Fruit fly (Drosophila melanogaster) whole organism, embryonic: Measurements from ENCODE around the gene alien.

Experiments used
- ATbp ChIP-seq: fragments of 200-800 bp; sonication (Bioruptor generic); optimal IDR thresholded peaks from 2 replicates; lab custom pipeline; 2017; ENCODE audit warnings: missing biosample characterization, mild to moderate bottlenecking, missing genetic modification characterization, missing genetic modification reagents
- Awh ChIP-seq: fragments of 200-800 bp; sonication (Bioruptor generic); IDR thresholded peaks from 2 replicates; pipeline ENCODE4, ENCODE4 v1.3.6; 2022; ENCODE audit warnings: missing biosample characterization, missing genetic modification characterization
- Bgb ChIP-seq: fragments of 200-800 bp; sonication (Bioruptor generic); IDR thresholded peaks from 2 replicates; pipeline ENCODE4 v1.3.6; 2022; ENCODE audit warnings: missing biosample characterization, missing genetic modification characterization; ENCODE audit not compliant: partially characterized antibody
- BtbVII ChIP-seq: fragments of 200-800 bp; sonication (Bioruptor generic); optimal IDR thresholded peaks from 3 replicates; lab custom pipeline; 2017; ENCODE audit warnings: missing biosample characterization, mild to moderate bottlenecking, missing genetic modification characterization
- CG12299 ChIP-seq: fragments of 200-800 bp; sonication (Bioruptor generic); optimal IDR thresholded peaks from 2 replicates; lab custom pipeline; 2018; ENCODE audit warnings: missing biosample characterization, mild to moderate bottlenecking, missing genetic modification characterization
- CG13775 ChIP-seq: fragments of 200-800 bp; sonication (Bioruptor generic); optimal IDR thresholded peaks from 3 replicates; lab custom pipeline; 2017; ENCODE audit warnings: missing biosample characterization, mild to moderate bottlenecking, missing genetic modification characterization
- CG13894 ChIP-seq: fragments of 200-800 bp; sonication (Bioruptor generic); optimal IDR thresholded peaks from 3 replicates; lab custom pipeline; 2018; ENCODE audit warnings: missing biosample characterization, mild to moderate bottlenecking, missing genetic modification characterization, moderate library complexity
- CG16813 ChIP-seq: fragments of 200-800 bp; sonication (Bioruptor generic); IDR thresholded peaks from 3 replicates; pipeline ENCODE4 v1.3.6; 2022; ENCODE audit warnings: missing biosample characterization, missing genetic modification characterization; ENCODE audit not compliant: partially characterized antibody
- CG17359 ChIP-seq: fragments of 200-800 bp; sonication (Bioruptor generic); optimal IDR thresholded peaks from 3 replicates; lab custom pipeline; 2018; ENCODE audit warnings: missing biosample characterization, mild to moderate bottlenecking, missing genetic modification characterization, moderate library complexity
- CG17829 ChIP-seq: fragments of 200-800 bp; optimal IDR thresholded peaks from 2 replicates; lab custom pipeline; 2019; ENCODE audit warnings: missing biosample characterization, mild to moderate bottlenecking, missing genetic modification characterization, moderate library complexity
- CG1792 ChIP-seq: fragments of 200-800 bp; sonication (Bioruptor generic); optimal IDR thresholded peaks from 2 replicates; lab custom pipeline; 2016; ENCODE audit warnings: missing biosample characterization, missing genetic modification characterization
- CG31388 ChIP-seq: fragments of 200-800 bp; sonication (Bioruptor generic); optimal IDR thresholded peaks from 2 replicates; lab custom pipeline; 2016; ENCODE audit warnings: missing biosample characterization, missing genetic modification characterization
- CG32532 ChIP-seq: fragments of 200-800 bp; sonication (Bioruptor generic); IDR thresholded peaks from 2 replicates; pipeline ENCODE4 v1.3.6; 2022; ENCODE audit warnings: missing biosample characterization, missing genetic modification characterization
- CG4282 ChIP-seq: fragments of 200-800 bp; sonication (Bioruptor generic); optimal IDR thresholded peaks from 2 replicates; lab custom pipeline; 2016; ENCODE audit warnings: missing biosample characterization, missing genetic modification characterization
- CG6813 ChIP-seq: fragments of 200-800 bp; sonication (Bioruptor generic); optimal IDR thresholded peaks from 2 replicates; lab custom pipeline; 2017; ENCODE audit warnings: missing biosample characterization, missing genetic modification characterization, mild to moderate bottlenecking, moderate library complexity, missing genetic modification reagents
- CG7556 ChIP-seq: fragments of 200-800 bp; sonication (Bioruptor generic); optimal IDR thresholded peaks from 2 replicates; lab custom pipeline; 2017; ENCODE audit warnings: missing biosample characterization, mild to moderate bottlenecking, missing genetic modification characterization
- CG7928 ChIP-seq: fragments of 200-800 bp; sonication (Bioruptor generic); optimal IDR thresholded peaks from 2 replicates; lab custom pipeline; 2017; ENCODE audit warnings: missing biosample characterization, mild to moderate bottlenecking, missing genetic modification characterization
- Dip2 ChIP-seq: fragments of 200-800 bp; sonication (Bioruptor generic); IDR thresholded peaks from 2 replicates; pipeline ENCODE4 v1.3.6; 2022; ENCODE audit warnings: missing biosample characterization, missing genetic modification characterization
- Doc3 ChIP-seq: fragments of 200-800 bp; sonication (Bioruptor generic); IDR thresholded peaks from 3 replicates; pipeline ENCODE4 v1.3.6; 2022; ENCODE audit warnings: missing biosample characterization, missing genetic modification characterization; ENCODE audit not compliant: partially characterized antibody
- HLH54F ChIP-seq: fragments of 200-800 bp; sonication (Bioruptor generic); optimal IDR thresholded peaks from 3 replicates; lab custom pipeline; 2016; ENCODE audit warnings: missing biosample characterization, missing genetic modification characterization
- HmgD ChIP-seq: fragments of 200-800 bp; sonication (Bioruptor generic); optimal IDR thresholded peaks from 3 replicates; lab custom pipeline; 2016; ENCODE audit warnings: missing biosample characterization, missing genetic modification characterization
- HmgZ ChIP-seq: fragments of 200-800 bp; sonication (Bioruptor generic); optimal IDR thresholded peaks from 2 replicates; lab custom pipeline; 2018; ENCODE audit warnings: missing biosample characterization, mild to moderate bottlenecking, missing genetic modification characterization
- Opbp ChIP-seq: fragments of 200-800 bp; sonication (Bioruptor generic); IDR thresholded peaks from 3 replicates; pipeline ENCODE4 v1.3.6; 2022; ENCODE audit warnings: missing biosample characterization, missing genetic modification characterization; ENCODE audit not compliant: partially characterized antibody
- Scr ChIP-seq: fragments of 200-800 bp; sonication (Bioruptor generic); IDR thresholded peaks from 2 replicates; pipeline ENCODE4 v1.3.6; 2022; ENCODE audit warnings: missing biosample characterization, missing genetic modification characterization; ENCODE audit not compliant: partially characterized antibody
- Trl ChIP-seq, 3 experiments: fragments of >200 bp in 2 of 3; fragments of 200-800 bp in 1 of 3; sonication (Bioruptor generic) in 1 of 3; optimal IDR thresholded peaks; 2 replicates in 1 of 3; 3 replicates in 2 of 3; lab custom pipeline; 2016 to 2017; ENCODE audit warnings: missing biosample characterization in 1 of 3, missing genetic modification characterization in 1 of 3
- Xrp1 ChIP-seq: fragments of 200-800 bp; sonication (Bioruptor generic); IDR thresholded peaks from 2 replicates; pipeline ENCODE4 v1.3.6; 2022; ENCODE audit warnings: missing biosample characterization, missing genetic modification characterization
- ac ChIP-seq: fragments of 200-800 bp; sonication (Bioruptor generic); optimal IDR thresholded peaks from 3 replicates; lab custom pipeline; 2017; ENCODE audit warnings: missing biosample characterization, mild to moderate bottlenecking, missing genetic modification characterization
- al ChIP-seq: fragments of 200-800 bp; sonication (Bioruptor generic); IDR thresholded peaks from 2 replicates; pipeline ENCODE4 v1.3.6; 2022; ENCODE audit warnings: missing biosample characterization, missing genetic modification characterization
- amos ChIP-seq: fragments of 200-800 bp; sonication (Bioruptor generic); IDR thresholded peaks from 2 replicates; pipeline ENCODE4 v1.3.6; 2022; ENCODE audit warnings: missing biosample characterization, missing genetic modification characterization; ENCODE audit not compliant: partially characterized antibody
- aop ChIP-seq: fragments of 200-800 bp; sonication (Bioruptor generic); IDR thresholded peaks from 2 replicates; pipeline ENCODE4 v1.3.6; 2022; ENCODE audit warnings: missing biosample characterization, missing genetic modification characterization
- bcd ChIP-seq: fragments of 200-800 bp; sonication (Bioruptor generic); optimal IDR thresholded peaks from 2 replicates; lab custom pipeline; 2017; ENCODE audit warnings: missing biosample characterization, mild to moderate bottlenecking, missing genetic modification characterization
- bsh ChIP-seq, 2 experiments: fragments of 200-800 bp; sonication (Bioruptor generic); optimal IDR thresholded peaks; 2 replicates each; lab custom pipeline; 2017 to 2018; ENCODE audit warnings: mild to moderate bottlenecking in 2 of 2, missing biosample characterization in 2 of 2, missing genetic modification characterization in 2 of 2, moderate library complexity in 1 of 2
- caup ChIP-seq: fragments of 200-800 bp; sonication (Bioruptor generic); optimal IDR thresholded peaks from 3 replicates; lab custom pipeline; 2017; ENCODE audit warnings: missing biosample characterization, mild to moderate bottlenecking, missing genetic modification characterization, moderate library complexity; ENCODE audit not compliant: severe bottlenecking
- dpn ChIP-seq, 2 experiments: fragments of 200-800 bp; sonication (Bioruptor generic); optimal IDR thresholded peaks; 3 replicates each; lab custom pipeline; 2016; ENCODE audit warnings: missing biosample characterization in 2 of 2, missing genetic modification characterization in 2 of 2
- esg ChIP-seq: fragments of 200-800 bp; sonication (Bioruptor generic); conservative IDR thresholded peaks from 2 replicates; pipeline ENCODE4 v1.3.6; 2022; ENCODE audit warnings: missing biosample characterization, missing genetic modification characterization
- ewg ChIP-seq: fragments of 200-800 bp; sonication (Bioruptor generic); optimal IDR thresholded peaks from 3 replicates; lab custom pipeline; 2017; ENCODE audit warnings: mild to moderate bottlenecking, missing biosample characterization, missing genetic modification reagents, missing genetic modification characterization
- exex ChIP-seq: fragments of 200-800 bp; sonication (Bioruptor generic); optimal IDR thresholded peaks from 4 replicates; lab custom pipeline; 2018; ENCODE audit warnings: missing biosample characterization, mild to moderate bottlenecking, missing genetic modification characterization, moderate library complexity
- ham ChIP-seq: fragments of 200-800 bp; sonication (Bioruptor generic); IDR thresholded peaks from 2 replicates; pipeline ENCODE4 v1.3.6; 2022; ENCODE audit warnings: missing biosample characterization, missing genetic modification characterization
- luna ChIP-seq: fragments of 200-800 bp; sonication (Bioruptor generic); optimal IDR thresholded peaks from 2 replicates; lab custom pipeline; 2016; ENCODE audit warnings: missing biosample characterization, missing genetic modification characterization
- shn ChIP-seq: fragments of 200-800 bp; sonication (Bioruptor generic); optimal IDR thresholded peaks from 3 replicates; lab custom pipeline; 2016; ENCODE audit warnings: missing biosample characterization, missing genetic modification characterization
- sim ChIP-seq: fragments of 200-800 bp; sonication (Bioruptor generic); IDR thresholded peaks from 2 replicates; pipeline ENCODE4 v1.3.6; 2022; ENCODE audit warnings: missing biosample characterization, missing genetic modification characterization
- sisA ChIP-seq: fragments of 200-800 bp; sonication (Bioruptor generic); IDR thresholded peaks from 2 replicates; pipeline ENCODE4 v1.3.6; 2022; ENCODE audit warnings: missing biosample characterization, missing genetic modification characterization
- slou ChIP-seq: fragments of 200-800 bp; sonication (Bioruptor generic); optimal IDR thresholded peaks from 3 replicates; lab custom pipeline; 2016; ENCODE audit warnings: missing biosample characterization, missing genetic modification characterization
- sr ChIP-seq: fragments of 200-800 bp; sonication (Bioruptor generic); IDR thresholded peaks from 3 replicates; pipeline ENCODE4 v1.3.6; 2022; ENCODE audit warnings: missing biosample characterization, missing genetic modification characterization
- tap ChIP-seq: fragments of 200-800 bp; optimal IDR thresholded peaks from 3 replicates; lab custom pipeline; 2019; ENCODE audit warnings: missing biosample characterization, mild to moderate bottlenecking, missing genetic modification characterization, moderate library complexity
- tup ChIP-seq: fragments of 200-800 bp; sonication (Bioruptor generic); optimal IDR thresholded peaks from 2 replicates; lab custom pipeline; 2016; ENCODE audit warnings: missing biosample characterization, mild to moderate bottlenecking, missing genetic modification characterization, moderate library complexity
- twi ChIP-seq: fragments of 200-800 bp; optimal IDR thresholded peaks from 2 replicates; lab custom pipeline; 2019; ENCODE audit warnings: missing biosample characterization, mild to moderate bottlenecking, missing genetic modification characterization, moderate library complexity
- usp ChIP-seq: fragments of >200 bp; optimal IDR thresholded peaks from 2 replicates; lab custom pipeline; 2017; ENCODE audit warnings: missing biosample characterization, missing genetic modification characterization

Gene alien

DNA sequence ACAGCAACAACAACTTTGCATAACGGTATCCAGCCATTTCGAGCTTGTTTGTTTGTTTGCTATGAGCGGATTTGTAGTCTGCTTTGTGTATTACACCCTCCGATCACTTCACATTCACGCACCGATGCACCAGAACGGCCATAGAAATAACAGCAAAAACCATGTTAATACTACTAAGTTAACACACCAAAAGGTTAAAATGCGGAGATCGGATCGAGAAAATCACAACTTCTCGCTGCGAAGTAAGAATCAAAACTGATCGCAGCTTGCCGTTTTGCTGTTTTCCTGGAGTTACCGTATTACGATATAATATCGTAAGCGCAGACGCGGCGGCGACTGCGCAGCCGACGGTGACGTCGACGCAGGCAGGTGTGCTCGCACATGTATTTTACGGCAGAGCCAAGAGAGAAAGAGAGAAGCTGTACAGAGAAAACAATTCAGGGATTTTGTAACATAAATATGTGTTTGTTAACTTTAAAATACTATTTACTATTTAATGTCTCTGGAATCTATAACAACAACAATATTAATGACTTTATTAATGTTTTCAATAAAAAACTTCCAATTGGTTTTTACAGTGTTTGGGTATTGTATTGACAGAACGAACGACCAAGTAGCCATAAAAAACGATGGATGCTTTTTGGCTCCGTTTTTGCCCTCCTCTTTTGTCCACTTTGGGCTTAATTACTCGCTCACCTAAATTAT, 12.4 kb downstream of the alien start, which contains the start of gene CG13101 (continued):
- peak; percentile 59 for TF ChIP-seq CG7928 (GFP tag; lab: Kevin White, UChicago)
- peak; percentile 89 for TF ChIP-seq sisA (GFP tag; lab: Robert Waterston, UW)
- peak; percentile 56 to 62 for TF ChIP-seq Trl (optimal IDR thresholded peaks at IDR 0.05; lab: Kevin White, UChicago)
- TF ChIP-seq Trl (GFP tag; optimal IDR thresholded peaks at IDR 0.05; lab: Kevin White, UChicago) = peak; percentile 88
- peak; percentile 81 to 96 for TF ChIP-seq bsh (GFP tag; optimal IDR thresholded peaks at IDR 0.05; lab: Kevin White, UChicago)
- TF ChIP-seq sim (GFP tag; lab: Robert Waterston, UW) = peak; percentile 88
- TF ChIP-seq amos = no peak
- peak; percentile 3 for TF ChIP-seq shn (GFP tag; lab: Kevin White, UChicago)
- TF ChIP-seq CG16813 (GFP tag; lab: Robert Waterston, UW) = no peak
- TF ChIP-seq Awh = peak; percentile 95
- TF ChIP-seq CG32532 (GFP tag; lab: Robert Waterston, UW) = peak; percentile 97
- TF ChIP-seq tup (GFP tag; lab: Kevin White, UChicago) = peak; percentile 75
- peak; percentile 97 for TF ChIP-seq Xrp1 (GFP tag; lab: Robert Waterston, UW)
- no peak for TF ChIP-seq Bgb (GFP tag; lab: Robert Waterston, UW)
- TF ChIP-seq CG7556 (GFP tag; lab: Kevin White, UChicago) = peak; percentile 95
- peak; percentile 92 for TF ChIP-seq esg
- no peak for TF ChIP-seq Dip2 (GFP tag; lab: Robert Waterston, UW)
- TF ChIP-seq bcd (GFP tag; lab: Kevin White, UChicago) = peak; percentile 92
- no peak for TF ChIP-seq Scr (GFP tag; lab: Robert Waterston, UW)
- TF ChIP-seq CG6813 (GFP tag; lab: Kevin White, UChicago) = peak; percentile 91
- peak; percentile 84 for TF ChIP-seq twi
- TF ChIP-seq CG1792 (GFP tag; lab: Kevin White, UChicago) = peak; percentile 72
- peak; percentile 89 for TF ChIP-seq caup (GFP tag; lab: Kevin White, UChicago)
- TF ChIP-seq CG17359 = peak; percentile 93
- peak; percentile 91 for TF ChIP-seq HmgZ
- peak; percentile 89 for TF ChIP-seq al (GFP tag; lab: Robert Waterston, UW)
- TF ChIP-seq CG12299 (tag; lab: Kevin White, UChicago) = peak; percentile 88
- peak; percentile 89 for TF ChIP-seq CG13775 (GFP tag; lab: Kevin White, UChicago)
- TF ChIP-seq CG13894 (tag; lab: Kevin White, UChicago) = peak; percentile 74
- TF ChIP-seq luna = peak; percentile 4
- peak; percentile 78 for TF ChIP-seq HLH54F (GFP tag; lab: Kevin White, UChicago)
- TF ChIP-seq ac = peak; percentile 77
- peak; percentile 89 for TF ChIP-seq ATbp
- TF ChIP-seq tap = peak; percentile 91
- no peak for TF ChIP-seq sr (GFP tag; lab: Robert Waterston, UW)
- peak; percentile 89 for TF ChIP-seq BtbVII (GFP tag; lab: Kevin White, UChicago)
- peak; percentile 88 for TF ChIP-seq ham (GFP tag; lab: Robert Waterston, UW)
- TF ChIP-seq dpn (GFP tag; optimal IDR thresholded peaks at IDR 0.05; lab: Kevin White, UChicago) = peak; percentile 86 to 91
- TF ChIP-seq Doc3 (GFP tag; lab: Robert Waterston, UW) = no peak
- TF ChIP-seq CG4282 = peak; percentile 23
- TF ChIP-seq usp = no peak
- TF ChIP-seq exex (tag; lab: Kevin White, UChicago) = peak; percentile 70
- TF ChIP-seq slou (GFP tag; lab: Kevin White, UChicago) = peak; percentile 76
- TF ChIP-seq CG17829 (tag; lab: Kevin White, UChicago) = peak; percentile 96
- TF ChIP-seq Opbp (GFP tag; lab: Robert Waterston, UW) = no peak
- no peak for TF ChIP-seq HmgD
- TF ChIP-seq ewg (GFP tag; lab: Kevin White, UChicago) = peak; percentile 78
- TF ChIP-seq aop (GFP tag; lab: Robert Waterston, UW) = no peak
- peak; percentile 71 for TF ChIP-seq CG31388
